Fruit fly (Drosophila melanogaster) whole organism, embryonic: ENCODE measurements around the gene Xe7.

Experiments used
- Antp ChIP-seq: fragments of 200-800 bp; sonication (Bioruptor generic); optimal IDR thresholded peaks from 3 replicates; lab custom pipeline; 2016; ENCODE audit warnings: missing biosample characterization, missing genetic modification characterization
- Asciz ChIP-seq: fragments of 200-800 bp; sonication (Bioruptor generic); optimal IDR thresholded peaks from 2 replicates; lab custom pipeline; 2017; ENCODE audit warnings: missing biosample characterization, mild to moderate bottlenecking, missing genetic modification characterization, missing genetic modification reagents
- B-H2 ChIP-seq: fragments of 200-800 bp; sonication (Bioruptor generic); optimal IDR thresholded peaks from 2 replicates; lab custom pipeline; 2018; ENCODE audit warnings: missing biosample characterization, mild to moderate bottlenecking, missing genetic modification characterization
- CG11504 ChIP-seq: fragments of 200-800 bp; sonication (Bioruptor generic); optimal IDR thresholded peaks from 3 replicates; lab custom pipeline; 2019; ENCODE audit warnings: missing biosample characterization, mild to moderate bottlenecking, missing genetic modification characterization, moderate library complexity
- CG12769 ChIP-seq: fragments of 200-800 bp; sonication (Bioruptor generic); optimal IDR thresholded peaks from 2 replicates; lab custom pipeline; 2019; ENCODE audit warnings: missing biosample characterization, mild to moderate bottlenecking, missing genetic modification characterization, moderate library complexity
- CG15011 ChIP-seq: fragments of 200-800 bp; sonication (Bioruptor generic); optimal IDR thresholded peaks from 3 replicates; lab custom pipeline; 2018; ENCODE audit warnings: missing biosample characterization, mild to moderate bottlenecking, missing genetic modification characterization
- CG1647 ChIP-seq: fragments of 200-800 bp; sonication (Bioruptor generic); optimal IDR thresholded peaks from 3 replicates; lab custom pipeline; 2016; ENCODE audit warnings: missing biosample characterization, missing genetic modification characterization
- CG17359 ChIP-seq: fragments of 200-800 bp; sonication (Bioruptor generic); optimal IDR thresholded peaks from 3 replicates; lab custom pipeline; 2018; ENCODE audit warnings: missing biosample characterization, mild to moderate bottlenecking, missing genetic modification characterization, moderate library complexity
- CG18476 ChIP-seq: fragments of 200-800 bp; sonication (Bioruptor generic); optimal IDR thresholded peaks from 2 replicates; lab custom pipeline; 2016; ENCODE audit warnings: missing biosample characterization, mild to moderate bottlenecking, missing genetic modification characterization
- CG2875 ChIP-seq: fragments of 200-800 bp; sonication (Bioruptor generic); optimal IDR thresholded peaks from 2 replicates; lab custom pipeline; 2017; ENCODE audit warnings: missing biosample characterization, mild to moderate bottlenecking, missing genetic modification characterization, missing genetic modification reagents
- CG2889 ChIP-seq: fragments of 200-800 bp; sonication (Bioruptor generic); IDR thresholded peaks from 3 replicates; pipeline ENCODE4 v1.3.6; 2022; ENCODE audit warnings: missing biosample characterization, missing genetic modification characterization
- CG31224 ChIP-seq: fragments of 200-800 bp; sonication (Bioruptor generic); IDR thresholded peaks from 2 replicates; pipeline ENCODE4 v1.3.6; 2022; ENCODE audit warnings: missing biosample characterization, missing genetic modification characterization
- CG31388 ChIP-seq: fragments of 200-800 bp; sonication (Bioruptor generic); optimal IDR thresholded peaks from 2 replicates; lab custom pipeline; 2016; ENCODE audit warnings: missing biosample characterization, missing genetic modification characterization
- CG7839 ChIP-seq: fragments of 200-800 bp; sonication (Bioruptor generic); optimal IDR thresholded peaks from 3 replicates; lab custom pipeline; 2018; ENCODE audit warnings: missing biosample characterization, mild to moderate bottlenecking, missing genetic modification characterization, moderate library complexity
- CG7963 ChIP-seq: fragments of 200-800 bp; sonication (Bioruptor generic); IDR thresholded peaks from 3 replicates; pipeline ENCODE4 v1.3.6; 2022; ENCODE audit warnings: missing biosample characterization, missing genetic modification characterization; ENCODE audit not compliant: partially characterized antibody
- CG8281 ChIP-seq: fragments of 200-800 bp; sonication (Bioruptor generic); optimal IDR thresholded peaks from 2 replicates; lab custom pipeline; 2018; ENCODE audit warnings: missing biosample characterization, mild to moderate bottlenecking, missing genetic modification characterization, moderate library complexity
- CTCF ChIP-seq: fragments of 200-800 bp; sonication (Bioruptor generic); optimal IDR thresholded peaks from 2 replicates; lab custom pipeline; 2017; ENCODE audit warnings: missing biosample characterization, mild to moderate bottlenecking, missing genetic modification characterization, moderate library complexity
- Dll ChIP-seq: fragments of 200-800 bp; sonication (Bioruptor generic); IDR thresholded peaks from 4 replicates; pipeline ENCODE4 v1.3.6; 2022; ENCODE audit warnings: missing biosample characterization, missing genetic modification characterization; ENCODE audit not compliant: partially characterized antibody
- Doc3 ChIP-seq: fragments of 200-800 bp; sonication (Bioruptor generic); IDR thresholded peaks from 3 replicates; pipeline ENCODE4 v1.3.6; 2022; ENCODE audit warnings: missing biosample characterization, missing genetic modification characterization; ENCODE audit not compliant: partially characterized antibody
- E2f1 ChIP-seq: fragments of 200-800 bp; sonication (Bioruptor generic); IDR thresholded peaks from 2 replicates; pipeline ENCODE4 v1.3.6; 2022; ENCODE audit warnings: missing biosample characterization, missing genetic modification characterization
- HmgZ ChIP-seq: fragments of 200-800 bp; sonication (Bioruptor generic); optimal IDR thresholded peaks from 2 replicates; lab custom pipeline; 2018; ENCODE audit warnings: missing biosample characterization, mild to moderate bottlenecking, missing genetic modification characterization
- Jarid2 ChIP-seq: fragments of 200-800 bp; sonication (Bioruptor generic); optimal IDR thresholded peaks from 3 replicates; lab custom pipeline; 2017; ENCODE audit warnings: mild to moderate bottlenecking, missing biosample characterization, missing genetic modification reagents, missing genetic modification characterization
- MTF-1 ChIP-seq: fragments of 200-800 bp; sonication (Bioruptor generic); optimal IDR thresholded peaks from 2 replicates; lab custom pipeline; 2018; ENCODE audit warnings: missing biosample characterization, mild to moderate bottlenecking, missing genetic modification characterization, borderline replicate concordance
- Ravus ChIP-seq: fragments of 200-800 bp; sonication (Bioruptor generic); IDR thresholded peaks from 2 replicates; pipeline ENCODE4 v1.3.6; 2022; ENCODE audit warnings: missing biosample characterization, missing genetic modification characterization
- Six4 ChIP-seq: fragments of 200-800 bp; sonication (Bioruptor generic); optimal IDR thresholded peaks from 2 replicates; lab custom pipeline; 2016; ENCODE audit warnings: missing biosample characterization, missing genetic modification characterization
- Ssrp ChIP-seq: fragments of 200-800 bp; sonication (Bioruptor generic); optimal IDR thresholded peaks from 2 replicates; lab custom pipeline; 2018; ENCODE audit warnings: missing biosample characterization, mild to moderate bottlenecking, missing genetic modification characterization, moderate library complexity
- Tbp ChIP-seq: fragments of >200 bp; optimal IDR thresholded peaks from 2 replicates; lab custom pipeline; 2018; ENCODE audit warnings: missing biosample characterization, missing genetic modification characterization
- abd-A ChIP-seq: fragments of 200-800 bp; sonication (Bioruptor generic); optimal IDR thresholded peaks from 3 replicates; lab custom pipeline; 2019; ENCODE audit warnings: missing biosample characterization, mild to moderate bottlenecking, missing genetic modification characterization, moderate library complexity
- ap ChIP-seq: fragments of 200-800 bp; sonication (Bioruptor generic); IDR thresholded peaks from 2 replicates; pipeline ENCODE4 v1.3.6; 2022; ENCODE audit warnings: missing biosample characterization, missing genetic modification characterization
- ase ChIP-seq: fragments of 200-800 bp; sonication (Bioruptor generic); IDR thresholded peaks from 3 replicates; pipeline ENCODE4 v1.3.6; 2022; ENCODE audit warnings: missing biosample characterization, missing genetic modification characterization
- az2 ChIP-seq: fragments of 200-800 bp; sonication (Bioruptor generic); optimal IDR thresholded peaks from 3 replicates; lab custom pipeline; 2016; ENCODE audit warnings: missing biosample characterization, missing genetic modification characterization
- bigmax ChIP-seq: fragments of 200-800 bp; sonication (Bioruptor generic); optimal IDR thresholded peaks from 2 replicates; lab custom pipeline; 2018; ENCODE audit warnings: missing biosample characterization, mild to moderate bottlenecking, missing genetic modification characterization
- bsh ChIP-seq, 2 experiments: fragments of 200-800 bp; sonication (Bioruptor generic); optimal IDR thresholded peaks; 2 replicates each; lab custom pipeline; 2017 to 2018; ENCODE audit warnings: mild to moderate bottlenecking in 2 of 2, missing biosample characterization in 2 of 2, missing genetic modification characterization in 2 of 2, moderate library complexity in 1 of 2
- btn ChIP-seq: fragments of 200-800 bp; sonication (Bioruptor generic); optimal IDR thresholded peaks from 2 replicates; lab custom pipeline; 2016; ENCODE audit warnings: missing biosample characterization, missing genetic modification characterization
- cwo ChIP-seq: fragments of 200-800 bp; sonication (Bioruptor generic); optimal IDR thresholded peaks from 3 replicates; lab custom pipeline; 2017; ENCODE audit warnings: missing biosample characterization, missing genetic modification characterization, mild to moderate bottlenecking, moderate library complexity, missing genetic modification reagents
- dmrt99B ChIP-seq: fragments of 200-800 bp; sonication (Bioruptor generic); optimal IDR thresholded peaks from 2 replicates; lab custom pipeline; 2018; ENCODE audit warnings: missing biosample characterization, mild to moderate bottlenecking, missing genetic modification characterization, moderate library complexity
- ems ChIP-seq: fragments of 200-800 bp; sonication (Bioruptor generic); optimal IDR thresholded peaks from 3 replicates; lab custom pipeline; 2016; ENCODE audit warnings: missing biosample characterization, missing genetic modification characterization
- hb ChIP-seq: fragments of 200-800 bp; sonication (Bioruptor generic); IDR thresholded peaks from 3 replicates; pipeline ENCODE4 v1.3.6; 2022; ENCODE audit warnings: missing biosample characterization, missing genetic modification characterization; ENCODE audit not compliant: partially characterized antibody
- klu ChIP-seq: fragments of 200-800 bp; sonication (Bioruptor generic); IDR thresholded peaks from 2 replicates; pipeline ENCODE4 v1.3.6; 2022; ENCODE audit warnings: missing biosample characterization, missing genetic modification characterization
- lmd ChIP-seq: fragments of 200-800 bp; sonication (Bioruptor generic); IDR thresholded peaks from 2 replicates; pipeline ENCODE4 v1.3.6; 2022; ENCODE audit warnings: missing biosample characterization, missing genetic modification characterization
- oc ChIP-seq: fragments of 200-800 bp; sonication (Bioruptor generic); optimal IDR thresholded peaks from 2 replicates; lab custom pipeline; 2018; ENCODE audit warnings: missing biosample characterization, mild to moderate bottlenecking, missing genetic modification characterization, moderate library complexity
- odd ChIP-seq: fragments of 200-800 bp; sonication (Bioruptor generic); optimal IDR thresholded peaks from 2 replicates; lab custom pipeline; 2017; ENCODE audit warnings: missing biosample characterization, mild to moderate bottlenecking, missing genetic modification characterization
- ranshi ChIP-seq: fragments of 200-800 bp; sonication (Bioruptor generic); IDR thresholded peaks from 2 replicates; pipeline ENCODE4 v1.3.6; 2022; ENCODE audit warnings: missing biosample characterization, missing genetic modification characterization
- sens-2 ChIP-seq: fragments of 200-800 bp; sonication (Bioruptor generic); IDR thresholded peaks from 2 replicates; pipeline ENCODE4 v1.3.6; 2022; ENCODE audit warnings: missing biosample characterization, missing genetic modification characterization
- sr ChIP-seq: fragments of 200-800 bp; sonication (Bioruptor generic); IDR thresholded peaks from 3 replicates; pipeline ENCODE4 v1.3.6; 2022; ENCODE audit warnings: missing biosample characterization, missing genetic modification characterization
- tup ChIP-seq: fragments of 200-800 bp; sonication (Bioruptor generic); optimal IDR thresholded peaks from 2 replicates; lab custom pipeline; 2016; ENCODE audit warnings: missing biosample characterization, mild to moderate bottlenecking, missing genetic modification characterization, moderate library complexity
- unpg ChIP-seq: fragments of 200-800 bp; sonication (Bioruptor generic); optimal IDR thresholded peaks from 3 replicates; lab custom pipeline; 2018; ENCODE audit warnings: missing biosample characterization, mild to moderate bottlenecking, missing genetic modification characterization, moderate library complexity
- zf30C ChIP-seq: fragments of 200-800 bp; sonication (Bioruptor generic); optimal IDR thresholded peaks from 3 replicates; lab custom pipeline; 2018; ENCODE audit warnings: missing biosample characterization, mild to moderate bottlenecking, missing genetic modification characterization
- zfh2 ChIP-seq: fragments of 200-800 bp; sonication (Bioruptor generic); optimal IDR thresholded peaks from 2 replicates; lab custom pipeline; 2016; ENCODE audit warnings: missing biosample characterization, missing genetic modification characterization

Xe7 gene

dm6 chr3R:5624115-5624878 is 44.8 kb downstream of the Xe7 start, which contains the start of the genes Dph4, Spec2 and RpL13A (continued):
- TF ChIP-seq Dll (GFP tag; lab: Robert Waterston, UW) (no peak), klu (GFP tag; lab: Robert Waterston, UW) (no peak), ems (peak; percentile 88), CG12769 (tag; lab: Kevin White, UChicago) (peak; percentile 83), dmrt99B (tag; lab: Kevin White, UChicago) (no peak), zfh2 (GFP tag; lab: Kevin White, UChicago) (peak; percentile 77), CG15011 (GFP tag; lab: Kevin White, UChicago) (peak; percentile 91), cwo (GFP tag; lab: Kevin White, UChicago) (peak; percentile 5), ap (GFP tag; lab: Robert Waterston, UW) (no peak), ase (GFP tag; lab: Robert Waterston, UW) (no peak), az2 (GFP tag; lab: Kevin White, UChicago) (peak; percentile 74), CG2889 (GFP tag; lab: Robert Waterston, UW) (no peak), B-H2 (GFP tag; lab: Kevin White, UChicago) (peak; percentile 97), abd-A (tag; lab: Kevin White, UChicago) (no peak), lmd (GFP tag; lab: Robert Waterston, UW) (no peak), odd (peak; percentile 95), Antp (GFP tag; lab: Kevin White, UChicago) (peak; percentile 75), CG1647 (peak; percentile 82), CG31224 (GFP tag; lab: Robert Waterston, UW) (no peak), CG2875 (GFP tag; lab: Kevin White, UChicago) (peak; percentile 92), Jarid2 (GFP tag; lab: Kevin White, UChicago) (peak; percentile 80), HmgZ (peak; percentile 94), CG31388 (GFP tag; lab: Kevin White, UChicago) (no peak), sens-2 (GFP tag; lab: Robert Waterston, UW) (no peak), bigmax (peak; percentile 82), ranshi (no peak), bsh (GFP tag; optimal IDR thresholded peaks at IDR 0.05; lab: Kevin White, UChicago) (peak; percentile 21 to 78), Asciz (GFP tag; lab: Kevin White, UChicago) (peak; percentile 92), CG7963 (GFP tag; lab: Robert Waterston, UW) (no peak), zf30C (GFP tag; lab: Kevin White, UChicago) (peak; percentile 59), btn (GFP tag; lab: Kevin White, UChicago) (peak; percentile 93), CG17359 (peak; percentile 88), oc (tag; lab: Kevin White, UChicago) (peak; percentile 80), Ssrp (peak; percentile 48), Six4 (GFP tag; lab: Kevin White, UChicago) (peak; percentile 86), CG11504 (no peak), hb (GFP tag; lab: Robert Waterston, UW) (no peak), E2f1 (GFP tag; lab: Robert Waterston, UW) (no peak), sr (no peak), Ravus (no peak), CG18476 (peak; percentile 74), unpg (GFP tag; lab: Kevin White, UChicago) (peak; percentile 87), CG8281 (peak; percentile 71), CG7839 (tag; lab: Kevin White, UChicago) (peak; percentile 85), CTCF (GFP tag; lab: Kevin White, UChicago) (peak; percentile 64), tup (GFP tag; lab: Kevin White, UChicago) (peak; percentile 74), Tbp (GFP tag; lab: Kevin White, UChicago) (peak; percentile 52), Doc3 (no peak), MTF-1 (GFP tag; lab: Kevin White, UChicago) (peak; percentile 98)
